Worm (Caenorhabditis elegans): ENCODE measurements around the gene F07A11.1.

Gene F07A11.1

ce11 chrII:11592023-11592422, at the start of gene F07A11.1:
TSS of gene F07A11.1 (minus strand) at chrII:11592123.
- no peak for TF ChIP-seq unc-62 (GFP tag; optimal IDR thresholded peaks at IDR 0.05)

ce11 chrII:11637817-11638216, 45.9 kb upstream of the F07A11.1 start:
- no peak for TF ChIP-seq unc-62 (GFP tag; optimal IDR thresholded peaks at IDR 0.05)

DNA sequence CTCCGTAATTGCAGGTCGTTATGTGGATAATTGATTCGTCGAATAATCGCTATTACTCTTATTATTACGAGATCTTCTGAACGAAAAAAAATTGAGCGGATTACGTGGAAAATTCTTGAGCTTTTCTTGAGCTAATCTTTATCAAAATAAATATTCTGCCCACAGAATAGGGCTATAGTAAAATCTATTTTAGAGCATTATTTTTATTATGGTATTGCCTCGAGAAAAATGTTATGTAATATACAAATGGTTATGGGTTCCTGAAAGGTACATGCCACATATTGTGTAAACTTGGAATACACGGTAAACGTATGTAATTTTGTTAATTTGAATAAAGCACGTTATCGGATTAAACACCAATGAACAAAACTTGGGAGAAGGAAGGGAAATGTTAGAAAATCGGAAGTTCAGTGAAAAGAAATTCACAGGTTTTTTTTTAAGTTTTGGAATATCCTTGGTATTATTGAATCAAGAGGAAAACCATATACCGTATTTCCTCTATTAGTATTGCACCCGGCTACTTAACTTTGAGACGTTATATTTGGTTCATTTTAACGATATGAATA, 45.3 kb upstream of the F07A11.1 start:
- TF ChIP-seq unc-62 (GFP tag; optimal IDR thresholded peaks at IDR 0.05) = no peak

ce11 chrII:11636617-11637016, 44.7 kb upstream of the F07A11.1 start:
- TF ChIP-seq unc-62 (GFP tag; optimal IDR thresholded peaks at IDR 0.05) = no peak

- TF ChIP-seq unc-62 (GFP tag; optimal IDR thresholded peaks at IDR 0.05) = no peak
Measured at ce11 chrII:11635745-11636161, 43.8 kb upstream of the F07A11.1 start.

DNA sequence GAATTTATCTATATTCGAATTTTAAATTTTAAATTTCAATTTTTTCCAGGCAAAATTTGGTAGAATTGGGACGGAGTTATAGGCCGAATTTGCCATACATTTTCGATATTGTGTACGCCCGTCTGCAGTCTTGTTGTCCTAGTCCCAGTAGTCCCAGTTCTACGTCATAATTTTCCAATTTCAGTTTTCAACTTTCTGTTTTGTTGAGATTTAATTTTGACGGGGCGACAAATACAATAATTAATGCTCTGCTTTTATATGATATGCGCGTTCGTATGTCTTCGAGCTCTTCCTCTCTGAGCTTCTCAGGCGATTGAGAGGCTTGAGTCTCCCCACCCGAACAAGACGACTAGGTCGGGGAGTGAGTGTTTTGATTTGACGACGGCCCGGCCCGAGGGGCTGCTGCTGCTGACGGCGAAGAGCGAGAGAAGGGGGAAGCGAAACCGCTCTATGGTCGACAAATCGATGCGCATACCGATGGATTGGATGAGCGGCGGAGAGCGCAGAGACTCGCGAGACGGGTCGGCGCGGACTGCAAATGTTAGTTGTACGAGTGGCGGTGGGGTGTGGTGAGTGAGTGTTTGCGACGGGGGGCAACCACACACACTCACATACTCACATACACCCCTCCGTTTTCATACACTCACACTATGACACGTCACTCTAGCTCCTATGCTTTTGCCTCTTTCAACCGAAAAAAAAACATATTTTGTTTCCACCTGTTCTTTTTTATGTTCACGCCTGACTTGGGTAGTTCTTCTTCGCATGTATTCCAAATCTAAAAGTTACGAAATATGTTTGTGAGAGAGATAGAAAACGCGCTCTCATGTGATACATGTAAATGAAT, 43.0 kb upstream of the F07A11.1 start:
- no peak for TF ChIP-seq unc-62 (GFP tag; optimal IDR thresholded peaks at IDR 0.05)

DNA sequence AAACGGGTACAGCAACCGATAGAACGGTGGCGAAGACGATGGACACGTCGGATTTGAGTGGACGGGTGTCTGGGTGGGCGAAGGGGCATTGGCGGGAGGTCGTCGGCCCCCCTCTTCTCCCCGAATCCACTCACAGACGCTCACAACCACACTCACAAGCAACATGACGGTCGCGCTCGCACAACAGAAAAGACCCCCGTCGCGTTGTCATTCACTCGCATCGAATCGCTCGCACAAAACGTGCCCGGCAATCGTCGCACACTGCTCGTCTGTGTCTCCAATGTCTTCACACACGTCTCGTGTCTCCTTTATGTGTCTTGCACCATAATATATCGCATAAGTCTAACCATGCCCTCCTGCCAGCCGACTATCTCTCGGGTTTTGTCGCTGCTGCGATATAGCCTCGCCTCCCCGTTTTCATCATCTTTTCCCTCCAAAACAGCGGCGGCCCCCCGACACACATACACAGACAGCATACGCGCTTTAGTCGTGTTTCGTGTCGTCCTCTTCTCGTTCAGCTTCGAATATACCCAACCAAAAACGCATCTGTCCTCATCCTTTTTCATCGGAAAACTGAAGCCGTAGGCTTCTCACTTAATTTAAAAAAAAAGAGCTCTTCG, 42.2 kb upstream of the F07A11.1 start:
- no peak for TF ChIP-seq unc-62 (GFP tag; optimal IDR thresholded peaks at IDR 0.05)

DNA sequence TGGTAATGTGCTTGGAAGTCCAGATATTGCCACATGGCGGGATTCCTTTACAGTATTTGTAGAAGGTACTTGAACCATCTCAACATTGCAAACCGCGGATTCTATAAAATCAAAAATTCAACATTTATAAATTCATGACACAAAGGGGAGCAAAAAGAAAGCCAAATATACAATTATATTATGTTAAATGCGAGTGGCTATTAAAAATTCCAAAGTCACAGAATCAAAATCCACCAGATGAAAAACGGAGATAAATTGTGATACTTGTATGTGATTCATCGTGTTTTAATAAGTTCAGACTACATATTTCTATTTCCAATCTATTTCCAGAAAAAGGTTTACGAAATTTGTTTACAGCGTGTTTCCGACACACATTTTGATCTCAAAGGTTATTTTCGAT, 41.6 kb upstream of the F07A11.1 start, which contains the start of gene din-1:
TSS of gene din-1 (minus strand) at position 101 of the 400 bp plus-strand sequence.
- TF ChIP-seq unc-62 (GFP tag; optimal IDR thresholded peaks at IDR 0.05) = no peak

- TF ChIP-seq unc-62 (GFP tag; optimal IDR thresholded peaks at IDR 0.05) = no peak
Measured at ce11 chrII:11632689-11633088, 40.8 kb upstream of the F07A11.1 start.

DNA sequence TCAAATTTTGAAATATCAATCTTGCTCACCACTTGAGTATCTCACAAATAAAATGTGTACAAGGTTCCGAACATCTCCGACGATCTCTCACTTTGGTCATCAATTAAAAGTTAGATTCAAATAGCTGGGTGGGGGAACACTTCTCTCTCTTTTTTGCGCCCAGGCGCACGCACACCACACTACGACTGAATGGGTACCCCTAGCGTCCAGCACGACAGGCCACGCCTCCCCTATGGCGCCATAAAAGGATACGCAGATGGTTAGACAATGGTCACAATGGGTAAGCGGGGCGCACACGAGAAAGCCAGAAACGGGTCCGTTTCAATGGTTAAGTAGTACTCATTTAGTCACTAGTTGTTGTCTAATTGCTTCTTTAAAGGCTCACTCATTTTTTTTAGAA, 38.0 kb upstream of the F07A11.1 start:
- TF ChIP-seq unc-62 (GFP tag; optimal IDR thresholded peaks at IDR 0.05) = no peak

DNA sequence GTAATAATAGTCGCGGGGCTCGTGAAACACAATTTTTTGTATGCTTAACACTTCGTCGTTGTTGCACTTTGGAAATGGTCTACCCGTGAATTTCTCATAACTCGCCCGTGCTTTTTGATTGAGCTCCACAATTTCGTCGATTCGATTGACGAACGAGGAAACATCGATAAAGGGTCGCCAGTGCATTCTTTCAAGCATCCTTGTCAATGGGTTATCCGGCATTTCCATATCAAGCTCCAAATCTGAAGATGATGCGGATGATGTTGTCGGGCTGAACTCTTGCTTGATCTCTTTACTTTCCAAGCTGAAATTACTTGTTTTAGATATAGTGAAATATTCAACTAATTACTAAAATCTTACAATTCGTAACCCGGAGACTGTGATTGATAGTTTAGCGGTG, 36.0 kb upstream of the F07A11.1 start:
- TF ChIP-seq unc-62 (GFP tag; optimal IDR thresholded peaks at IDR 0.05) = no peak

DNA sequence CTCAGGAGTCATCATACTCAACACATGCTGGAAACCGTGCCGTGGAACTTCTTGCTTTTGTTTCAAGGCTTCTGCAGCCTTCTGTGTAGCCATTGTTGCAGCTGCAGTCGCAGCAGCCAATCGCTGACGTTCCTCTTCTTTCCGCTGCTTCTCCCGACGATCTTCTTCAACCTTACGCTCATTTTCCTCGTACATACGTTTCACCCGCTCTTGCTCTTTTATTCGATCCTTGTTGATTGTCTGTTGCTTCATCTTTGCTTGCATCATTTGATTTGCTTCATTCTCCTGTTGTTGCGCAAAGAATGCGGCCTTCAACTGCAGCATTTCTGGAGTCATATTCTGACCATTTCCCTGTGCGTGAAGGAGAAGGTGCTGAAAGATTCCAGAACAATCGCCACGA, 30.7 kb upstream of the F07A11.1 start:
- TF ChIP-seq unc-62 (GFP tag; optimal IDR thresholded peaks at IDR 0.05) = no peak

- no peak for TF ChIP-seq unc-62 (GFP tag; optimal IDR thresholded peaks at IDR 0.05)
Measured at ce11 chrII:11621576-11621975, 29.7 kb upstream of the F07A11.1 start.

ce11 chrII:11620630-11621246, 28.8 kb upstream of the F07A11.1 start:
- no peak for TF ChIP-seq unc-62 (GFP tag; optimal IDR thresholded peaks at IDR 0.05)

- TF ChIP-seq unc-62 (GFP tag; optimal IDR thresholded peaks at IDR 0.05) = peak; percentile 2
Measured at ce11 chrII:11619895-11620439, 28.0 kb upstream of the F07A11.1 start.

DNA sequence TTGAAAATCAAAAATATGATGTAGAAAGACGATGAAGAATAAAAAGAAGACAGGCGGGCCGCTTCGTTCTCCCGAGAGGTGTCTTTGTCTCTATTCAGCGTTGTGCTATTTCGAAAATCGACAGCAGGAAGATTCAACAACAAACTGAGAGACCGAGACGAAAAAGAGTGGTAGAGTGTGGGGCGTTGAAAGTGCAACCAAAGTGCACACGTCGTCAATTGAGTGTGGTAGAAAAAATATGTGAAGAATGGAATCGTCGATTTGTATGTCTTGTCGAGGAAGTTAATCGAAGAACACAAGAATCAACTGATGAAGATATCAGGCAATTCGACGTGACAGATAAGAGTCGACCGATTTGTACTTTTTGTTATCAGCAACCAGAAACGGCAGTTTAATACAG, 27.2 kb upstream of the F07A11.1 start:
- no peak for TF ChIP-seq unc-62 (GFP tag; optimal IDR thresholded peaks at IDR 0.05)
